Worm (Caenorhabditis elegans): Measurements from ENCODE around the gene T08G3.6.

DNA sequence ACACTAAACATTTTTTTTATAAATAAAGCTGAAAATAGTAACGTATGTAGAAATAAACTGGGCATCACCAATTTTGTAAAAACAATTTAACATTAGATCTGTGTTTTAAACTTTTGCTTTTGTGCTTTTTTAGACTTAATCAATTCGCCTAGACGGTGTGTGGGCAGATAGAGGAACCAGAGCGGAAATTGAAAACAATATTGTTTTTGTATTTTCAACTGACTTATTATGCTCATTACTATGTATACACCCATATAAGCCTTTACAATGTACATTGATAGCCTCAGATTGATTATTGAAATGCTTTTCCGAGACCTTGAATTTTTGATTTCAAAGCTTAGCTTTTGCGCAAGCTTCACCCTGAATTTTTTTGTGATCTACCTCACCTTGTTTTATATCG is 15.8 kb upstream of the T08G3.6 start, which contains the start of gene str-73:
- TF ChIP-seq tbx-2 (tag; optimal IDR thresholded peaks at IDR 0.05), result no peak
- no peak for TF ChIP-seq ceh-8 (GFP tag; optimal IDR thresholded peaks at IDR 0.05)
- no peak for TF ChIP-seq hlh-4 (tag; optimal IDR thresholded peaks at IDR 0.05)
- TF ChIP-seq lsy-2 (tag; optimal IDR thresholded peaks at IDR 0.05), result no peak
- no peak for TF ChIP-seq ces-1 (GFP tag; optimal IDR thresholded peaks at IDR 0.05)
- no peak for TF ChIP-seq unc-86 (tag; optimal IDR thresholded peaks at IDR 0.05)
- TF ChIP-seq nhr-85 (tag), result no peak
